Worm (Caenorhabditis elegans) whole organism, L4 larva: ENCODE measurements around the gene srh-295.
"Not testable (repeated sequence)": the region's sequence is repeated elsewhere in the genome, so short reads cannot be mapped to it uniquely, and the experiment has no call there.

ENCODE experiments used
- D1046.2 ChIP-seq: fragments of 200-800 bp; sonication (Bioruptor generic); IDR thresholded peaks from 2 replicates; pipeline ENCODE4 v1.3.6; 2022; ENCODE audit warnings: missing genetic modification characterization, missing compliant biosample characterization
- T26A8.4 ChIP-seq: fragments of 200-800 bp; sonication (Bioruptor generic); IDR thresholded peaks from 2 replicates; pipeline ENCODE4 v1.3.6; 2022; ENCODE audit warnings: missing genetic modification characterization, missing compliant biosample characterization
- Y105C5A.15 ChIP-seq: fragments of 200-800 bp; sonication (Bioruptor generic); IDR thresholded peaks from 2 replicates; pipeline ENCODE4 v1.3.6; 2022; ENCODE audit warnings: missing genetic modification characterization, missing compliant biosample characterization
- Y48G9A.11 ChIP-seq: fragments of 200-800 bp; sonication (Bioruptor generic); IDR thresholded peaks from 2 replicates; pipeline ENCODE4 v1.3.6; 2022; ENCODE audit warnings: missing genetic modification reagents, missing genetic modification characterization, missing compliant biosample characterization
- Y75B8A.6 ChIP-seq: fragments of 200-800 bp; sonication (Bioruptor generic); IDR thresholded peaks from 2 replicates; pipeline ENCODE4 v1.3.6; 2022; ENCODE audit warnings: missing genetic modification reagents, missing genetic modification characterization, missing compliant biosample characterization
- ama-1 ChIP-seq: fragments of 150-350 bp; optimal IDR thresholded peaks from 2 replicates; lab custom pipeline; 2014; ENCODE audit warnings: inconsistent platforms, mixed read lengths
- arid-1 ChIP-seq: fragments of 200-800 bp; sonication (Bioruptor generic); conservative IDR thresholded peaks from 2 replicates; pipeline ENCODE4 v1.3.6; 2022; ENCODE audit warnings: missing genetic modification reagents, missing genetic modification characterization, missing compliant biosample characterization
- ceh-28 ChIP-seq: fragments of 150-350 bp; optimal IDR thresholded peaks from 2 replicates; lab custom pipeline; 2014; ENCODE audit warnings: missing biosample characterization, missing genetic modification reagents, missing genetic modification characterization
- ctbp-1 ChIP-seq: fragments of 200-800 bp; sonication (Bioruptor generic); IDR thresholded peaks from 2 replicates; pipeline ENCODE4 v1.3.6; 2022; ENCODE audit warnings: missing genetic modification reagents, missing genetic modification characterization, missing compliant biosample characterization
- daf-16 ChIP-seq, 3 experiments: sonication (generic microtip); optimal IDR thresholded peaks; 2 replicates each; lab custom pipeline; 2016 to 2017; ENCODE audit warnings: missing genetic modification characterization in 3 of 3, missing genetic modification reagents in 3 of 3, mild to moderate bottlenecking in 2 of 3, missing compliant biosample characterization in 2 of 3, missing biosample characterization in 1 of 3, moderate library complexity in 1 of 3
- dmd-6 ChIP-seq: fragments of 200-800 bp; sonication (Bioruptor generic); IDR thresholded peaks from 2 replicates; pipeline ENCODE4 v1.3.6; 2022; ENCODE audit warnings: missing genetic modification reagents, missing genetic modification characterization, missing compliant biosample characterization
- dmd-8 ChIP-seq: fragments of 200-800 bp; sonication (Bioruptor generic); IDR thresholded peaks from 2 replicates; pipeline ENCODE4 v1.3.6; 2022; ENCODE audit warnings: missing genetic modification characterization, missing compliant biosample characterization
- dve-1 ChIP-seq: sonication (generic microtip); optimal IDR thresholded peaks from 2 replicates; lab custom pipeline; 2017; ENCODE audit warnings: antibody characterized with exemption, mild to moderate bottlenecking, missing genetic modification characterization, missing compliant biosample characterization; ENCODE audit not compliant: insufficient read depth
- egl-43 ChIP-seq: fragments of 200-800 bp; sonication (Bioruptor generic); IDR thresholded peaks from 2 replicates; pipeline ENCODE4 v1.3.6; 2022; ENCODE audit warnings: missing genetic modification reagents, missing genetic modification characterization, missing compliant biosample characterization
- fkh-10 ChIP-seq: fragments of 150-350 bp; optimal IDR thresholded peaks from 2 replicates; lab custom pipeline; 2014; ENCODE audit warnings: missing biosample characterization, missing genetic modification reagents, missing genetic modification characterization
- hlh-11 ChIP-seq: fragments of 200-800 bp; sonication (Bioruptor generic); optimal IDR thresholded peaks from 2 replicates; lab custom pipeline; 2018; ENCODE audit warnings: mild to moderate bottlenecking, missing genetic modification characterization, missing compliant biosample characterization
- jun-1 ChIP-seq: fragments of 150-350 bp; optimal IDR thresholded peaks from 2 replicates; lab custom pipeline; 2014; ENCODE audit warnings: missing biosample characterization, missing genetic modification reagents, missing genetic modification characterization
- lim-7 ChIP-seq: fragments of 200-800 bp; sonication (Bioruptor generic); IDR thresholded peaks from 2 replicates; pipeline ENCODE4 v1.3.6; 2022; ENCODE audit warnings: missing genetic modification characterization, missing compliant biosample characterization
- lin-1 ChIP-seq: fragments of 200-800 bp; sonication (Bioruptor generic); IDR thresholded peaks from 2 replicates; pipeline ENCODE4 v1.3.6; 2022; ENCODE audit warnings: missing genetic modification reagents, missing genetic modification characterization, missing compliant biosample characterization
- madf-5 ChIP-seq, 2 experiments: fragments of 200-800 bp; sonication (Bioruptor generic); IDR thresholded peaks; 2 replicates each; pipeline ENCODE4 v1.3.6; 2022; ENCODE audit warnings: missing compliant biosample characterization in 2 of 2, missing genetic modification characterization in 2 of 2
- mdl-1 ChIP-seq, 2 experiments: fragments of 150-350 bp in 1 of 2; sonication (generic microtip) in 1 of 2; optimal IDR thresholded peaks; 2 replicates each; lab custom pipeline; 2014 to 2017; ENCODE audit warnings: missing biosample characterization in 2 of 2, missing genetic modification characterization in 2 of 2
- mdt-29 ChIP-seq: fragments of 200-800 bp; sonication (Bioruptor generic); IDR thresholded peaks from 2 replicates; pipeline ENCODE4 v1.3.6; 2022; ENCODE audit warnings: missing genetic modification reagents, missing genetic modification characterization, missing compliant biosample characterization
- mxl-3 ChIP-seq: fragments of 200-800 bp; sonication (Bioruptor generic); optimal IDR thresholded peaks from 2 replicates; lab custom pipeline; 2018; ENCODE audit warnings: mild to moderate bottlenecking, missing genetic modification characterization, missing compliant biosample characterization
- nhr-10 ChIP-seq: fragments of 150-350 bp; optimal IDR thresholded peaks from 2 replicates; lab custom pipeline; 2014; ENCODE audit warnings: missing biosample characterization, missing genetic modification characterization
- nhr-25 ChIP-seq: sonication (generic microtip); optimal IDR thresholded peaks from 2 replicates; lab custom pipeline; 2017; ENCODE audit warnings: missing genetic modification characterization, mild to moderate bottlenecking, missing compliant biosample characterization, antibody characterized with exemption, moderate library complexity, borderline replicate concordance; ENCODE audit not compliant: insufficient read depth
- nhr-28 ChIP-seq: fragments of 150-350 bp; optimal IDR thresholded peaks from 2 replicates; lab custom pipeline; 2014; ENCODE audit warnings: missing biosample characterization, missing genetic modification characterization
- nhr-48 ChIP-seq: sonication (generic microtip); optimal IDR thresholded peaks from 2 replicates; lab custom pipeline; 2016; ENCODE audit warnings: mild to moderate bottlenecking, missing genetic modification characterization, missing compliant biosample characterization
- nhr-77 ChIP-seq: fragments of 150-350 bp; optimal IDR thresholded peaks from 2 replicates; lab custom pipeline; 2014; ENCODE audit warnings: missing biosample characterization, missing genetic modification characterization
- pha-4 ChIP-seq, 2 experiments: fragments of 150-350 bp in 1 of 2; fragments of 200-800 bp in 1 of 2; sonication (Bioruptor generic) in 1 of 2; IDR thresholded peaks in 1 of 2; optimal IDR thresholded peaks in 1 of 2; 2 replicates each; pipeline versions ENCODE4 v1.3.6 to Lab custom; 2014 to 2022; ENCODE audit warnings: missing genetic modification characterization in 2 of 2, missing genetic modification reagents in 2 of 2, missing biosample characterization in 1 of 2, missing compliant biosample characterization in 1 of 2
- pqm-1 ChIP-seq: sonication (generic microtip); optimal IDR thresholded peaks from 2 replicates; lab custom pipeline; 2017; ENCODE audit warnings: missing biosample characterization, missing genetic modification characterization
- saeg-2 ChIP-seq: fragments of 200-800 bp; sonication (Bioruptor generic); IDR thresholded peaks from 2 replicates; pipeline ENCODE4 v1.3.6; 2022; ENCODE audit warnings: missing genetic modification reagents, missing genetic modification characterization, missing compliant biosample characterization
- sdz-12 ChIP-seq: fragments of 200-800 bp; sonication (Bioruptor generic); optimal IDR thresholded peaks from 2 replicates; lab custom pipeline; 2018; ENCODE audit warnings: mild to moderate bottlenecking, missing genetic modification characterization, missing compliant biosample characterization
- snpc-1.2 ChIP-seq: fragments of 200-800 bp; sonication (Bioruptor generic); IDR thresholded peaks from 2 replicates; pipeline ENCODE4 v1.3.6; 2022; ENCODE audit warnings: missing genetic modification reagents, missing genetic modification characterization, missing compliant biosample characterization
- tra-1 ChIP-seq: fragments of 200-800 bp; sonication (Bioruptor generic); IDR thresholded peaks from 2 replicates; pipeline ENCODE4 v1.3.6; 2022; ENCODE audit warnings: missing genetic modification reagents, missing genetic modification characterization, missing compliant biosample characterization
- vab-7 ChIP-seq: fragments of 200-800 bp; sonication (Bioruptor generic); IDR thresholded peaks from 2 replicates; pipeline ENCODE4 v1.3.6; 2022; ENCODE audit warnings: missing genetic modification reagents, missing genetic modification characterization, missing compliant biosample characterization
- zfp-3 ChIP-seq: fragments of 200-800 bp; sonication (Bioruptor generic); conservative IDR thresholded peaks from 2 replicates; pipeline ENCODE4 v1.3.6; 2022; ENCODE audit warnings: missing genetic modification reagents, missing genetic modification characterization, missing compliant biosample characterization

The srh-295 gene

ce11 chrV:15315827-15316527 lies 14.4 kb upstream of the srh-295 start, which contains the start of the genes srt-22 and nhr-246:
Gene srt-22 (minus strand): TSS chrV:15315927.
Gene nhr-246 (plus strand): TSS chrV:15316477.
- TF ChIP-seq daf-16 (GFP tag; optimal IDR thresholded peaks at IDR 0.05; lab: Kevin White, UChicago) (no peak), daf-16 (tag; optimal IDR thresholded peaks at IDR 0.05; lab: Kevin White, UChicago) (peak; percentile 90), sdz-12 (GFP tag; lab: Kevin White, UChicago) (no peak)

- TF ChIP-seq ceh-28: no peak
- TF ChIP-seq T26A8.4 (GFP tag; lab: Robert Waterston, UW): no peak
- peak in 1 of 2 experiments; percentile 30 for TF ChIP-seq mdl-1 (tag; optimal IDR thresholded peaks at IDR 0.05; lab: Kevin White, UChicago)
- TF ChIP-seq pqm-1: peak; percentile 98
- TF ChIP-seq Y75B8A.6 (GFP tag; lab: Robert Waterston, UW): no peak
- peak in 1 of 2 experiments; percentile 2 for TF ChIP-seq daf-16 (GFP tag; optimal IDR thresholded peaks at IDR 0.05; lab: Kevin White, UChicago)
- peak; percentile 97 for TF ChIP-seq daf-16 (tag; optimal IDR thresholded peaks at IDR 0.05; lab: Kevin White, UChicago)
- no peak for TF ChIP-seq fkh-10 (GFP tag; lab: Kevin White, UChicago)
- peak; percentile 97 for TF ChIP-seq dmd-6 (GFP tag; lab: Robert Waterston, UW)
- no peak for TF ChIP-seq ctbp-1 (GFP tag; lab: Robert Waterston, UW)
- no peak for TF ChIP-seq ama-1 (lab: Kevin White, UChicago)
- peak; percentile 59 for TF ChIP-seq nhr-48 (tag; lab: Kevin White, UChicago)
- no peak for TF ChIP-seq dmd-8 (GFP tag; lab: Robert Waterston, UW)
- peak; percentile 96 for TF ChIP-seq nhr-77 (tag; lab: Kevin White, UChicago)
- no peak for TF ChIP-seq mxl-3
- no peak for TF ChIP-seq mdt-29 (GFP tag; lab: Robert Waterston, UW)
- no peak for TF ChIP-seq nhr-25 (tag; lab: Kevin White, UChicago)
- no peak for TF ChIP-seq saeg-2 (GFP tag; lab: Robert Waterston, UW)
- TF ChIP-seq lin-1 (GFP tag; lab: Robert Waterston, UW): peak; percentile 85
- no peak for TF ChIP-seq D1046.2
- no peak for TF ChIP-seq zfp-3 (GFP tag; lab: Robert Waterston, UW)
- TF ChIP-seq hlh-11 (tag; lab: Kevin White, UChicago): peak; percentile 77
- peak; percentile 56; the same call in 1 of the 2 replicates for TF ChIP-seq tra-1 (GFP tag; lab: Robert Waterston, UW)
- peak; percentile 80 for TF ChIP-seq dve-1 (tag; lab: Kevin White, UChicago)
- TF ChIP-seq nhr-10 (tag; lab: Kevin White, UChicago): peak; percentile 31
- TF ChIP-seq jun-1 (tag; lab: Kevin White, UChicago): no peak
- TF ChIP-seq nhr-28: peak; percentile 96
These were observed 11.8 kb upstream of the srh-295 start, which contains the start of gene nhr-291 for ce11 chrV:15318638-15319037. Gene nhr-291 (plus strand): TSS chrV:15318961.

ce11 chrV:15320756-15321332 lies 9.6 kb upstream of the srh-295 start:
- 0 out of 2 replicates have a peak, but pooled peaks have one; percentile 46 for TF ChIP-seq Y75B8A.6 (GFP tag; lab: Robert Waterston, UW)
- peak; percentile 73 for TF ChIP-seq lim-7 (GFP tag; lab: Robert Waterston, UW)
- TF ChIP-seq ctbp-1 (GFP tag; lab: Robert Waterston, UW): peak; percentile 57; the same call in 1 of the 2 replicates
- 0 out of 2 replicates have a peak, but pooled peaks have one; percentile 24 for TF ChIP-seq egl-43
- TF ChIP-seq Y105C5A.15 (GFP tag; lab: Robert Waterston, UW): 0 out of 2 replicates have a peak, but pooled peaks have one; percentile 30
- TF ChIP-seq arid-1: peak; percentile 76; the same call in 1 of the 2 replicates
- 0 out of 4 replicates have a peak, but pooled peaks of 1 of the 2 experiments have one; percentile 63 for TF ChIP-seq madf-5 (GFP tag; IDR thresholded peaks at IDR 0.05; lab: Robert Waterston, UW)
- TF ChIP-seq pha-4 (GFP tag; IDR thresholded peaks at IDR 0.05; lab: Robert Waterston, UW): peak; percentile 74; the same call in 1 of the 2 replicates
- not testable (repeated sequence) for TF ChIP-seq pha-4 (tag; optimal IDR thresholded peaks at IDR 0.05; lab: Kevin White, UChicago)
- TF ChIP-seq Y48G9A.11 (GFP tag; lab: Robert Waterston, UW): 0 out of 2 replicates have a peak, but pooled peaks have one; percentile 60
- TF ChIP-seq mdt-29 (GFP tag; lab: Robert Waterston, UW): peak; percentile 86
- 0 out of 2 replicates have a peak, but pooled peaks have one; percentile 57 for TF ChIP-seq lin-1 (GFP tag; lab: Robert Waterston, UW)
- peak; percentile 59; the same call in 1 of the 2 replicates for TF ChIP-seq snpc-1.2 (GFP tag; lab: Robert Waterston, UW)
- TF ChIP-seq vab-7 (GFP tag; lab: Robert Waterston, UW): peak; percentile 51; the same call in 1 of the 2 replicates
